Worm (Caenorhabditis elegans) whole organism, late embryonic: Measurements from ENCODE around the gene xrn-2.
A peak's percentile ranks its signal among the peaks of the same experiment; 100 is the strongest.

Experiments used
- C08G9.2 ChIP-seq: sonication (generic microtip); optimal IDR thresholded peaks from 2 replicates; lab custom pipeline; 2016; ENCODE audit warnings: mild to moderate bottlenecking, missing genetic modification characterization, moderate library complexity, missing compliant biosample characterization
- F13H6.1 ChIP-seq: sonication (generic microtip); optimal IDR thresholded peaks from 2 replicates; lab custom pipeline; 2016; ENCODE audit warnings: missing genetic modification characterization, missing compliant biosample characterization
- T23F11.4 ChIP-seq: fragments of 200-800 bp; sonication (Bioruptor generic); optimal IDR thresholded peaks from 2 replicates; lab custom pipeline; 2018; ENCODE audit warnings: mild to moderate bottlenecking, missing genetic modification characterization, missing compliant biosample characterization
- ama-1 ChIP-seq: fragments of 150-350 bp; optimal IDR thresholded peaks from 2 replicates; lab custom pipeline; 2014
- ceh-14 ChIP-seq: sonication (generic microtip); optimal IDR thresholded peaks from 2 replicates; lab custom pipeline; 2016; ENCODE audit warnings: missing genotype, missing genetic modification characterization, missing compliant biosample characterization
- ceh-18 ChIP-seq: sonication (generic microtip); optimal IDR thresholded peaks from 2 replicates; lab custom pipeline; 2016; ENCODE audit warnings: missing genetic modification characterization, missing compliant biosample characterization
- ceh-19 ChIP-seq: fragments of 200-800 bp; sonication (Bioruptor generic); optimal IDR thresholded peaks from 2 replicates; lab custom pipeline; 2018; ENCODE audit warnings: mild to moderate bottlenecking, missing genetic modification characterization, missing compliant biosample characterization
- ceh-2 ChIP-seq: sonication (generic microtip); optimal IDR thresholded peaks from 2 replicates; lab custom pipeline; 2016; ENCODE audit warnings: missing genotype, missing genetic modification characterization, missing compliant biosample characterization
- ceh-22 ChIP-seq: sonication (generic microtip); optimal IDR thresholded peaks from 2 replicates; lab custom pipeline; 2017; ENCODE audit warnings: missing biosample characterization, missing genetic modification characterization
- ceh-24 ChIP-seq: sonication (generic microtip); optimal IDR thresholded peaks from 2 replicates; lab custom pipeline; 2016; ENCODE audit warnings: mild to moderate bottlenecking, missing genetic modification characterization, missing compliant biosample characterization
- ceh-31 ChIP-seq: sonication (generic microtip); optimal IDR thresholded peaks from 2 replicates; lab custom pipeline; 2016; ENCODE audit warnings: missing genetic modification characterization, missing compliant biosample characterization
- ceh-48 ChIP-seq: sonication (generic microtip); optimal IDR thresholded peaks from 2 replicates; lab custom pipeline; 2016; ENCODE audit warnings: missing genetic modification characterization, inconsistent platforms, missing compliant biosample characterization
- che-1 ChIP-seq: sonication (generic microtip); optimal IDR thresholded peaks from 2 replicates; lab custom pipeline; 2016; ENCODE audit warnings: mild to moderate bottlenecking, missing genetic modification characterization, missing compliant biosample characterization
- dve-1 ChIP-seq: sonication (generic microtip); optimal IDR thresholded peaks from 2 replicates; lab custom pipeline; 2017; ENCODE audit warnings: antibody characterized with exemption, mild to moderate bottlenecking, missing genetic modification characterization, missing compliant biosample characterization
- elt-2 ChIP-seq: sonication (generic microtip); optimal IDR thresholded peaks from 2 replicates; lab custom pipeline; 2016; ENCODE audit warnings: missing genetic modification reagents, missing genetic modification characterization, missing compliant biosample characterization
- elt-4 ChIP-seq: sonication (generic microtip); optimal IDR thresholded peaks from 2 replicates; lab custom pipeline; 2016; ENCODE audit warnings: missing genetic modification characterization, missing compliant biosample characterization
- ets-4 ChIP-seq: sonication (generic microtip); optimal IDR thresholded peaks from 2 replicates; lab custom pipeline; 2016; ENCODE audit warnings: missing genetic modification characterization, missing compliant biosample characterization
- eyg-1 ChIP-seq: sonication (generic microtip); optimal IDR thresholded peaks from 2 replicates; lab custom pipeline; 2016; ENCODE audit warnings: missing genotype, missing genetic modification characterization, missing compliant biosample characterization
- fkh-10 ChIP-seq: fragments of 150-350 bp; optimal IDR thresholded peaks from 2 replicates; lab custom pipeline; 2014; ENCODE audit warnings: missing biosample characterization, missing genetic modification reagents, missing genetic modification characterization
- fkh-6 ChIP-seq: sonication (generic microtip); optimal IDR thresholded peaks from 2 replicates; lab custom pipeline; 2016; ENCODE audit warnings: missing genetic modification characterization, missing compliant biosample characterization
- gmeb-2 ChIP-seq: sonication (generic microtip); optimal IDR thresholded peaks from 2 replicates; lab custom pipeline; 2016; ENCODE audit warnings: missing genetic modification characterization, inconsistent platforms, missing compliant biosample characterization
- hlh-8 ChIP-seq: sonication (generic microtip); optimal IDR thresholded peaks from 2 replicates; lab custom pipeline; 2016; ENCODE audit warnings: missing genotype, missing genetic modification characterization, missing compliant biosample characterization
- lin-11 ChIP-seq: fragments of 200-800 bp; sonication (Bioruptor generic); optimal IDR thresholded peaks from 2 replicates; lab custom pipeline; 2018; ENCODE audit warnings: mild to moderate bottlenecking, missing genetic modification characterization, missing compliant biosample characterization
- madf-2 ChIP-seq: sonication (generic microtip); optimal IDR thresholded peaks from 2 replicates; lab custom pipeline; 2017; ENCODE audit warnings: missing genetic modification characterization, missing compliant biosample characterization
- mec-3 ChIP-seq: sonication (generic microtip); optimal IDR thresholded peaks from 2 replicates; lab custom pipeline; 2016; ENCODE audit warnings: borderline replicate concordance, missing genetic modification characterization, missing compliant biosample characterization
- nfya-1 ChIP-seq: sonication (generic microtip); optimal IDR thresholded peaks from 2 replicates; lab custom pipeline; 2017; ENCODE audit warnings: missing genetic modification characterization, mild to moderate bottlenecking, missing compliant biosample characterization, antibody characterized with exemption, moderate library complexity
- nhr-232 ChIP-seq: sonication (generic microtip); optimal IDR thresholded peaks from 2 replicates; lab custom pipeline; 2016; ENCODE audit warnings: missing genetic modification characterization, missing compliant biosample characterization
- npax-4 ChIP-seq: sonication (generic microtip); optimal IDR thresholded peaks from 2 replicates; lab custom pipeline; 2016; ENCODE audit warnings: missing genetic modification characterization, missing compliant biosample characterization
- pag-3 ChIP-seq: sonication (generic microtip); optimal IDR thresholded peaks from 2 replicates; lab custom pipeline; 2016; ENCODE audit warnings: missing compliant biosample characterization, missing genetic modification characterization, borderline replicate concordance
- pha-2 ChIP-seq: sonication (generic microtip); optimal IDR thresholded peaks from 2 replicates; lab custom pipeline; 2017; ENCODE audit warnings: mild to moderate bottlenecking, missing genetic modification characterization, missing compliant biosample characterization
- rnt-1 ChIP-seq: sonication (generic microtip); optimal IDR thresholded peaks from 2 replicates; lab custom pipeline; 2016; ENCODE audit warnings: missing genetic modification characterization, missing compliant biosample characterization
- sox-4 ChIP-seq: sonication (generic microtip); optimal IDR thresholded peaks from 2 replicates; lab custom pipeline; 2017; ENCODE audit warnings: mild to moderate bottlenecking, missing genetic modification characterization, inconsistent platforms, missing compliant biosample characterization
- syd-9 ChIP-seq: sonication (generic microtip); optimal IDR thresholded peaks from 2 replicates; lab custom pipeline; 2016; ENCODE audit warnings: mild to moderate bottlenecking, missing genetic modification characterization, moderate library complexity, missing compliant biosample characterization
- tbx-2 ChIP-seq: sonication (generic microtip); optimal IDR thresholded peaks from 2 replicates; lab custom pipeline; 2016; ENCODE audit warnings: missing genetic modification characterization, missing compliant biosample characterization
- ttx-3 ChIP-seq: sonication (generic microtip); optimal IDR thresholded peaks from 2 replicates; lab custom pipeline; 2016; ENCODE audit warnings: missing genetic modification reagents, missing genetic modification characterization, missing compliant biosample characterization
- unc-3 ChIP-seq, 2 experiments: fragments of 200-800 bp in 1 of 2; sonication (Bioruptor generic) in 1 of 2; sonication (generic microtip) in 1 of 2; conservative IDR thresholded peaks in 1 of 2; optimal IDR thresholded peaks in 1 of 2; 2 replicates each; pipeline versions ENCODE4 v1.3.6 to Lab custom; 2016 to 2022; ENCODE audit warnings: missing compliant biosample characterization in 2 of 2, missing genetic modification characterization in 2 of 2, missing genetic modification reagents in 1 of 2

xrn-2 gene

ce11 chrII:14197499-14198096 lies 42.0 kb downstream of the xrn-2 start, which contains the start of gene ace-4:
Gene ace-4 (plus strand): TSS chrII:14198046.
- TF ChIP-seq T23F11.4 (GFP tag; lab: Kevin White, UChicago) (no peak), nfya-1 (tag; lab: Kevin White, UChicago) (peak; percentile 77), ttx-3 (tag; lab: Kevin White, UChicago) (no peak), unc-3 (GFP tag; conservative IDR thresholded peaks at IDR 0.05; lab: Robert Waterston, UW) (no peak), unc-3 (tag; optimal IDR thresholded peaks at IDR 0.05; lab: Kevin White, UChicago) (no peak), eyg-1 (tag; lab: Kevin White, UChicago) (no peak)

- TF ChIP-seq fkh-10 (GFP tag; lab: Kevin White, UChicago) (no peak), fkh-6 (tag; lab: Kevin White, UChicago) (no peak), nfya-1 (tag; lab: Kevin White, UChicago) (no peak), ceh-22 (tag; lab: Kevin White, UChicago) (no peak), sox-4 (tag; lab: Kevin White, UChicago) (no peak), ceh-24 (tag; lab: Kevin White, UChicago) (no peak), pha-2 (tag; lab: Kevin White, UChicago) (no peak), che-1 (tag; lab: Kevin White, UChicago) (no peak), lin-11 (tag; lab: Kevin White, UChicago) (no peak), mec-3 (tag; lab: Kevin White, UChicago) (no peak), gmeb-2 (tag; lab: Kevin White, UChicago) (no peak), ama-1 (no peak), syd-9 (no peak), F13H6.1 (tag; lab: Kevin White, UChicago) (no peak), ets-4 (no peak), unc-3 (GFP tag; conservative IDR thresholded peaks at IDR 0.05; lab: Robert Waterston, UW) (no peak), unc-3 (tag; optimal IDR thresholded peaks at IDR 0.05; lab: Kevin White, UChicago) (no peak), dve-1 (tag; lab: Kevin White, UChicago) (no peak), npax-4 (no peak)
- TF ChIP-seq, all 69 proteins: peak for 0
These were observed 49.8 kb downstream of the xrn-2 start, which contains the start of gene ace-3 for ce11 chrII:14205335-14205734. Gene ace-3 (plus strand): TSS chrII:14205635.

ce11 chrII:14206211-14206610 lies 50.6 kb downstream of the xrn-2 start:
- TF ChIP-seq pag-3 (tag; lab: Kevin White, UChicago) (no peak), ceh-19 (no peak), ceh-14 (no peak), C08G9.2 (tag; lab: Kevin White, UChicago) (no peak), madf-2 (tag; lab: Kevin White, UChicago) (no peak), ets-4 (no peak), nhr-232 (tag; lab: Kevin White, UChicago) (no peak), elt-2 (tag; lab: Kevin White, UChicago) (no peak), dve-1 (tag; lab: Kevin White, UChicago) (peak; percentile 82)

ce11 chrII:14211118-14211517 lies 55.5 kb downstream of the xrn-2 start, which contains the start of gene hot-7:
Gene hot-7 (plus strand): TSS chrII:14211418.
- TF ChIP-seq tbx-2 (tag; lab: Kevin White, UChicago), result no peak
- no peak for TF ChIP-seq elt-4
- TF ChIP-seq dve-1 (tag; lab: Kevin White, UChicago), result no peak
- no peak for TF ChIP-seq pha-2 (tag; lab: Kevin White, UChicago)
- no peak for TF ChIP-seq ceh-2 (tag; lab: Kevin White, UChicago)
- no peak for TF ChIP-seq che-1 (tag; lab: Kevin White, UChicago)
- TF ChIP-seq hlh-8 (tag; lab: Kevin White, UChicago), result no peak

- TF ChIP-seq rnt-1 (tag; lab: Kevin White, UChicago), result no peak
- TF ChIP-seq C08G9.2 (tag; lab: Kevin White, UChicago), result no peak
- TF ChIP-seq ceh-18 (tag; lab: Kevin White, UChicago), result no peak
- TF ChIP-seq ceh-31 (tag; lab: Kevin White, UChicago), result no peak
- no peak for TF ChIP-seq ceh-48 (tag; lab: Kevin White, UChicago)
These were observed 58.5 kb downstream of the xrn-2 start, which contains the start of gene Y48B6A.10 for ce11 chrII:14214109-14214508. Gene Y48B6A.10 (plus strand): TSS chrII:14214409.
